Fruit fly (Drosophila melanogaster) whole organism, embryonic: ENCODE data around the gene upSET.
A peak's percentile ranks its signal among the peaks of the same experiment; 100 is the strongest.

Experiments
- Bdp1 ChIP-seq: fragments of 200-800 bp; sonication (Bioruptor generic); optimal IDR thresholded peaks from 3 replicates; lab custom pipeline; 2016; ENCODE audit warnings: missing biosample characterization, missing genetic modification characterization
- CG11247 ChIP-seq: fragments of 200-800 bp; sonication (Bioruptor generic); IDR thresholded peaks from 2 replicates; pipeline ENCODE4 v1.3.6; 2022; ENCODE audit warnings: missing biosample characterization, missing genetic modification characterization
- CG11504 ChIP-seq: fragments of 200-800 bp; sonication (Bioruptor generic); optimal IDR thresholded peaks from 3 replicates; lab custom pipeline; 2019; ENCODE audit warnings: missing biosample characterization, mild to moderate bottlenecking, missing genetic modification characterization, moderate library complexity
- CG12236 ChIP-seq: fragments of 200-800 bp; sonication (Bioruptor generic); optimal IDR thresholded peaks from 2 replicates; lab custom pipeline; 2016; ENCODE audit warnings: missing biosample characterization, missing genetic modification characterization
- CG13123 ChIP-seq: fragments of 200-800 bp; sonication (Bioruptor generic); optimal IDR thresholded peaks from 2 replicates; lab custom pipeline; 2016; ENCODE audit warnings: missing biosample characterization, missing genetic modification characterization
- CG13287 ChIP-seq: fragments of 200-800 bp; sonication (Bioruptor generic); IDR thresholded peaks from 2 replicates; pipeline ENCODE4 v1.3.6; 2022; ENCODE audit warnings: missing biosample characterization, missing genetic modification characterization; ENCODE audit not compliant: partially characterized antibody
- CG13624 ChIP-seq: fragments of 200-800 bp; sonication (Bioruptor generic); optimal IDR thresholded peaks from 2 replicates; lab custom pipeline; 2016; ENCODE audit warnings: missing biosample characterization, missing genetic modification characterization
- CG14050 ChIP-seq: fragments of 200-800 bp; sonication (Bioruptor generic); IDR thresholded peaks from 3 replicates; pipeline ENCODE4 v1.3.6; 2022; ENCODE audit warnings: missing biosample characterization, missing genetic modification characterization
- CG14860 ChIP-seq: fragments of 200-800 bp; sonication (Bioruptor generic); IDR thresholded peaks from 3 replicates; pipeline ENCODE4 v1.3.6; 2022; ENCODE audit warnings: missing biosample characterization, missing genetic modification characterization; ENCODE audit not compliant: partially characterized antibody
- CG15601 ChIP-seq: fragments of 200-800 bp; sonication (Bioruptor generic); optimal IDR thresholded peaks from 3 replicates; lab custom pipeline; 2019; ENCODE audit warnings: missing biosample characterization, mild to moderate bottlenecking, missing genetic modification characterization, moderate library complexity
- CG16813 ChIP-seq: fragments of 200-800 bp; sonication (Bioruptor generic); IDR thresholded peaks from 3 replicates; pipeline ENCODE4 v1.3.6; 2022; ENCODE audit warnings: missing biosample characterization, missing genetic modification characterization; ENCODE audit not compliant: partially characterized antibody
- CG18764 ChIP-seq: fragments of 200-800 bp; sonication (Bioruptor generic); optimal IDR thresholded peaks from 3 replicates; lab custom pipeline; 2016; ENCODE audit warnings: missing biosample characterization, missing genetic modification characterization
- CG2116 ChIP-seq: fragments of 200-800 bp; sonication (Bioruptor generic); optimal IDR thresholded peaks from 3 replicates; lab custom pipeline; 2018; ENCODE audit warnings: missing biosample characterization, mild to moderate bottlenecking, missing genetic modification characterization
- CG2129 ChIP-seq: fragments of 200-800 bp; sonication (Bioruptor generic); IDR thresholded peaks from 2 replicates; pipeline ENCODE4 v1.3.6; 2022; ENCODE audit warnings: missing biosample characterization, missing genetic modification characterization; ENCODE audit not compliant: partially characterized antibody
- CG31388 ChIP-seq: fragments of 200-800 bp; sonication (Bioruptor generic); optimal IDR thresholded peaks from 2 replicates; lab custom pipeline; 2016; ENCODE audit warnings: missing biosample characterization, missing genetic modification characterization
- CG34422 ChIP-seq: fragments of 200-800 bp; sonication (Bioruptor generic); IDR thresholded peaks from 3 replicates; pipeline ENCODE4 v1.3.6; 2022; ENCODE audit warnings: missing biosample characterization, missing genetic modification characterization
- CG42726 ChIP-seq: fragments of 200-800 bp; sonication (Bioruptor generic); IDR thresholded peaks from 2 replicates; pipeline ENCODE4 v1.3.6; 2022; ENCODE audit warnings: missing biosample characterization, missing genetic modification characterization; ENCODE audit not compliant: partially characterized antibody
- CG4617 ChIP-seq: fragments of 200-800 bp; sonication (Bioruptor generic); optimal IDR thresholded peaks from 3 replicates; lab custom pipeline; 2016; ENCODE audit warnings: missing biosample characterization, missing genetic modification characterization, borderline replicate concordance
- CG6689 ChIP-seq: fragments of 200-800 bp; sonication (Bioruptor generic); IDR thresholded peaks from 2 replicates; pipeline ENCODE4 v1.3.6; 2022; ENCODE audit warnings: missing biosample characterization, missing genetic modification characterization
- CG7928 ChIP-seq: fragments of 200-800 bp; sonication (Bioruptor generic); optimal IDR thresholded peaks from 2 replicates; lab custom pipeline; 2017; ENCODE audit warnings: missing biosample characterization, mild to moderate bottlenecking, missing genetic modification characterization
- CG8924 ChIP-seq: fragments of 200-800 bp; optimal IDR thresholded peaks from 3 replicates; lab custom pipeline; 2019; ENCODE audit warnings: missing biosample characterization, mild to moderate bottlenecking, missing genetic modification characterization, moderate library complexity
- CoRest ChIP-seq: fragments of 200-800 bp; sonication (Bioruptor generic); optimal IDR thresholded peaks from 3 replicates; lab custom pipeline; 2018; ENCODE audit warnings: missing biosample characterization, mild to moderate bottlenecking, missing genetic modification characterization, moderate library complexity
- D ChIP-seq, 2 experiments: fragments of 200-800 bp in 1 of 2; fragments of >200 bp in 1 of 2; sonication (Bioruptor generic) in 1 of 2; optimal IDR thresholded peaks; 2 replicates in 1 of 2; 3 replicates in 1 of 2; lab custom pipeline; 2017; ENCODE audit warnings: mild to moderate bottlenecking in 1 of 2, missing biosample characterization in 1 of 2, missing genetic modification characterization in 1 of 2, missing genetic modification reagents in 1 of 2
- Ets97D ChIP-seq: fragments of 200-800 bp; sonication (Bioruptor generic); optimal IDR thresholded peaks from 3 replicates; lab custom pipeline; 2016; ENCODE audit warnings: missing biosample characterization, missing genetic modification characterization
- H2.0 ChIP-seq: fragments of 200-800 bp; sonication (Bioruptor generic); IDR thresholded peaks from 2 replicates; pipeline ENCODE4 v1.3.6; 2022; ENCODE audit warnings: missing biosample characterization, missing genetic modification characterization
- HLHmδ ChIP-seq: fragments of 200-800 bp; sonication (Bioruptor generic); optimal IDR thresholded peaks from 2 replicates; lab custom pipeline; 2018; ENCODE audit warnings: missing biosample characterization, mild to moderate bottlenecking, missing genetic modification characterization, moderate library complexity
- Hey ChIP-seq: fragments of 200-800 bp; sonication (Bioruptor generic); optimal IDR thresholded peaks from 3 replicates; lab custom pipeline; 2018; ENCODE audit warnings: missing biosample characterization, mild to moderate bottlenecking, missing genetic modification characterization
- Hmr ChIP-seq: fragments of 200-800 bp; sonication (Bioruptor generic); optimal IDR thresholded peaks from 3 replicates; lab custom pipeline; 2017; ENCODE audit warnings: mild to moderate bottlenecking, missing biosample characterization, missing genetic modification reagents, missing genetic modification characterization
- Hr78 ChIP-seq, 2 experiments: fragments of 200-800 bp in 1 of 2; fragments of >200 bp in 1 of 2; sonication (Bioruptor generic) in 1 of 2; optimal IDR thresholded peaks; 2 replicates each; lab custom pipeline; 2017 to 2019; ENCODE audit warnings: missing biosample characterization in 2 of 2, missing genetic modification characterization in 2 of 2, mild to moderate bottlenecking in 1 of 2, moderate library complexity in 1 of 2
- MESR4 ChIP-seq: fragments of 200-800 bp; sonication (Bioruptor generic); optimal IDR thresholded peaks from 2 replicates; lab custom pipeline; 2018; ENCODE audit warnings: missing biosample characterization, mild to moderate bottlenecking, missing genetic modification characterization, moderate library complexity
- NC2β ChIP-seq: fragments of 200-800 bp; sonication (Bioruptor generic); optimal IDR thresholded peaks from 2 replicates; lab custom pipeline; 2016; ENCODE audit warnings: missing biosample characterization, missing genetic modification characterization
- NFAT ChIP-seq: fragments of 200-800 bp; sonication (Bioruptor generic); IDR thresholded peaks from 2 replicates; pipeline ENCODE4 v1.3.6; 2022; ENCODE audit warnings: missing biosample characterization, missing genetic modification characterization
- Sox100B ChIP-seq: fragments of 200-800 bp; sonication (Bioruptor generic); optimal IDR thresholded peaks from 3 replicates; lab custom pipeline; 2018; ENCODE audit warnings: missing biosample characterization, mild to moderate bottlenecking, missing genetic modification characterization
- Sox102F ChIP-seq: fragments of 200-800 bp; sonication (Bioruptor generic); optimal IDR thresholded peaks from 2 replicates; lab custom pipeline; 2018; ENCODE audit warnings: missing biosample characterization, mild to moderate bottlenecking, missing genetic modification characterization, moderate library complexity
- ab ChIP-seq: fragments of 200-800 bp; sonication (Bioruptor generic); optimal IDR thresholded peaks from 2 replicates; lab custom pipeline; 2016; ENCODE audit warnings: missing biosample characterization, missing genetic modification characterization
- aop ChIP-seq: fragments of 200-800 bp; sonication (Bioruptor generic); IDR thresholded peaks from 2 replicates; pipeline ENCODE4 v1.3.6; 2022; ENCODE audit warnings: missing biosample characterization, missing genetic modification characterization
- ase ChIP-seq: fragments of 200-800 bp; sonication (Bioruptor generic); IDR thresholded peaks from 3 replicates; pipeline ENCODE4 v1.3.6; 2022; ENCODE audit warnings: missing biosample characterization, missing genetic modification characterization
- az2 ChIP-seq: fragments of 200-800 bp; sonication (Bioruptor generic); optimal IDR thresholded peaks from 3 replicates; lab custom pipeline; 2016; ENCODE audit warnings: missing biosample characterization, missing genetic modification characterization
- crol ChIP-seq: fragments of 200-800 bp; sonication (Bioruptor generic); IDR thresholded peaks from 2 replicates; pipeline ENCODE4 v1.3.6; 2022; ENCODE audit warnings: missing biosample characterization, missing genetic modification characterization
- dysf ChIP-seq: fragments of 200-800 bp; sonication (Bioruptor generic); IDR thresholded peaks from 3 replicates; pipeline ENCODE4 v1.3.6; 2022; ENCODE audit warnings: missing biosample characterization, missing genetic modification characterization
- org-1 ChIP-seq: fragments of 200-800 bp; sonication (Bioruptor generic); optimal IDR thresholded peaks from 2 replicates; lab custom pipeline; 2017; ENCODE audit warnings: missing biosample characterization, missing genetic modification characterization
- rib ChIP-seq: fragments of 200-800 bp; sonication (Bioruptor generic); IDR thresholded peaks from 2 replicates; pipeline ENCODE4 v1.3.6; 2022; ENCODE audit warnings: missing biosample characterization, missing genetic modification characterization
- sd ChIP-seq: fragments of 200-800 bp; sonication (Bioruptor generic); optimal IDR thresholded peaks from 3 replicates; lab custom pipeline; 2018; ENCODE audit warnings: missing biosample characterization, mild to moderate bottlenecking, missing genetic modification characterization, moderate library complexity
- shn ChIP-seq: fragments of 200-800 bp; sonication (Bioruptor generic); optimal IDR thresholded peaks from 3 replicates; lab custom pipeline; 2016; ENCODE audit warnings: missing biosample characterization, missing genetic modification characterization
- tin ChIP-seq: fragments of 200-800 bp; sonication (Bioruptor generic); optimal IDR thresholded peaks from 3 replicates; lab custom pipeline; 2016; ENCODE audit warnings: missing biosample characterization, missing genetic modification characterization
- toy ChIP-seq: fragments of 200-800 bp; sonication (Bioruptor generic); IDR thresholded peaks from 2 replicates; pipeline ENCODE4 v1.3.6; 2022; ENCODE audit warnings: missing biosample characterization, missing genetic modification characterization
- trem ChIP-seq: fragments of 200-800 bp; optimal IDR thresholded peaks from 3 replicates; lab custom pipeline; 2019; ENCODE audit warnings: missing biosample characterization, mild to moderate bottlenecking, missing genetic modification characterization, moderate library complexity
- wek ChIP-seq: fragments of 200-800 bp; sonication (Bioruptor generic); optimal IDR thresholded peaks from 3 replicates; lab custom pipeline; 2018; ENCODE audit warnings: missing biosample characterization, mild to moderate bottlenecking, missing genetic modification characterization, moderate library complexity
- wor ChIP-seq: fragments of 200-800 bp; sonication (Bioruptor generic); IDR thresholded peaks from 2 replicates; pipeline ENCODE4 v1.3.6; 2022; ENCODE audit warnings: missing biosample characterization, missing genetic modification characterization

upSET gene

dm6 chr3L:14002524-14003135 is 703 bp downstream of the upSET start (continued):
- TF ChIP-seq Sox102F (no peak), CG16813 (GFP tag; lab: Robert Waterston, UW) (no peak), dysf (GFP tag; lab: Robert Waterston, UW) (no peak), aop (GFP tag; lab: Robert Waterston, UW) (no peak), org-1 (GFP tag; lab: Kevin White, UChicago) (no peak), ab (GFP tag; lab: Kevin White, UChicago) (no peak), sd (peak; percentile 89), CG2116 (GFP tag; lab: Kevin White, UChicago) (no peak), CG13624 (GFP tag; lab: Kevin White, UChicago) (peak; percentile 29), Hey (tag; lab: Kevin White, UChicago) (no peak), CG18764 (GFP tag; lab: Kevin White, UChicago) (no peak), CG6689 (GFP tag; lab: Robert Waterston, UW) (no peak), CG7928 (GFP tag; lab: Kevin White, UChicago) (no peak), CG11504 (tag; lab: Kevin White, UChicago) (no peak), NFAT (GFP tag; lab: Robert Waterston, UW) (no peak), crol (no peak), CG14860 (GFP tag; lab: Robert Waterston, UW) (no peak), D (optimal IDR thresholded peaks at IDR 0.05; lab: Kevin White, UChicago) (no peak), D (GFP tag; optimal IDR thresholded peaks at IDR 0.05; lab: Kevin White, UChicago) (no peak), CG8924 (tag; lab: Kevin White, UChicago) (peak; percentile 83), tin (no peak), rib (GFP tag; lab: Robert Waterston, UW) (peak; percentile 70; the same call in 1 of the 2 replicates), Sox100B (GFP tag; lab: Kevin White, UChicago) (no peak), wek (GFP tag; lab: Kevin White, UChicago) (no peak), az2 (GFP tag; lab: Kevin White, UChicago) (no peak), H2.0 (GFP tag; lab: Robert Waterston, UW) (no peak), shn (GFP tag; lab: Kevin White, UChicago) (no peak), CG12236 (GFP tag; lab: Kevin White, UChicago) (no peak), ase (GFP tag; lab: Robert Waterston, UW) (no peak), CG13287 (GFP tag; lab: Robert Waterston, UW) (peak; percentile 20; the same call in 1 of the 2 replicates), Bdp1 (GFP tag; lab: Kevin White, UChicago) (no peak), CG34422 (GFP tag; lab: Robert Waterston, UW) (peak; percentile 44; the same call in 1 of the 3 replicates), CG31388 (GFP tag; lab: Kevin White, UChicago) (no peak), CG4617 (GFP tag; lab: Kevin White, UChicago) (peak; percentile 12), CG15601 (tag; lab: Kevin White, UChicago) (no peak), CG13123 (GFP tag; lab: Kevin White, UChicago) (no peak), NC2β (GFP tag; lab: Kevin White, UChicago) (peak; percentile 6), Hr78 (GFP tag; optimal IDR thresholded peaks at IDR 0.05; lab: Kevin White, UChicago) (no peak), HLHmδ (GFP tag; lab: Kevin White, UChicago) (no peak), CoRest (tag; lab: Kevin White, UChicago) (no peak), Ets97D (GFP tag; lab: Kevin White, UChicago) (peak; percentile 49), Hmr (no peak), toy (GFP tag; lab: Robert Waterston, UW) (no peak), trem (tag; lab: Kevin White, UChicago) (peak; percentile 98), CG14050 (GFP tag; lab: Robert Waterston, UW) (no peak), MESR4 (GFP tag; lab: Kevin White, UChicago) (peak; percentile 18), CG2129 (GFP tag; lab: Robert Waterston, UW) (no peak), CG42726 (GFP tag; lab: Robert Waterston, UW) (0 out of 2 replicates have a peak, but pooled peaks have one; percentile 46), CG11247 (GFP tag; lab: Robert Waterston, UW) (no peak), wor (GFP tag; lab: Robert Waterston, UW) (no peak)
